Fruit fly (Drosophila melanogaster): ENCODE results near the gene CG10336.

Gene CG10336

DNA sequence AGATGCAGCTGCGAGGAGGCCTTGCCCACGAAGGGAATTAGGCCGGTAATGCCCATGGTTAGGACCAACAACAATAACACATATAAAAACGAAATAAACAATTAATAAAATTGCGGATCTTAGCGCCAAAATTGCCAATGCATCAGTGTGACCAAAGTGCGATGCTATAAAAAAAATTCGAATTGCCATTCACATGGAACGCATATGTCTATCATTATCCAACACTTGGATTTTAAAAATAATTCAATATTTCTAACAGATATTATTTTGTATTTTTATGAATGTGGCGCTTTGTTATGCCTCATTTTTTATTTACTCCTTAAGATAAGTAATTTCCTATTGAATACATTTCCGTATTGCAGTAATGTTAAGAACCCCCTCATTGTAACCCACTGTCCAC, 7.4 kb upstream of the CG10336 start, which contains the start of gene tos (continued):
- TF ChIP-seq Trl (optimal IDR thresholded peaks at IDR 0.05) (no peak), Trl (GFP tag; optimal IDR thresholded peaks at IDR 0.05) (no peak), CG16863 (GFP tag; optimal IDR thresholded peaks at IDR 0.05) (no peak), Ets97D (GFP tag; optimal IDR thresholded peaks at IDR 0.05) (peak; percentile 55), pzg (GFP tag; optimal IDR thresholded peaks at IDR 0.05) (peak; percentile 78), org-1 (GFP tag; optimal IDR thresholded peaks at IDR 0.05) (no peak), Opbp (GFP tag; IDR thresholded peaks at IDR 0.05; ENCODE audit: partially characterized antibody) (no peak), CG10979 (tag; optimal IDR thresholded peaks at IDR 0.05) (no peak), H15 (GFP tag; IDR thresholded peaks at IDR 0.05) (no peak), Ets65A (GFP tag) (no peak), lola (GFP tag; optimal IDR thresholded peaks at IDR 0.05) (no peak), E2f2 (GFP tag; IDR thresholded peaks at IDR 0.05) (peak; percentile 93), CG17829 (tag; optimal IDR thresholded peaks at IDR 0.05) (no peak), en (GFP tag; optimal IDR thresholded peaks at IDR 0.05) (no peak), vvl (GFP tag; IDR thresholded peaks at IDR 0.05) (no peak), run (tag; optimal IDR thresholded peaks at IDR 0.05) (no peak), CG18262 (tag; optimal IDR thresholded peaks at IDR 0.05) (no peak), CG10462 (GFP tag; optimal IDR thresholded peaks at IDR 0.05) (no peak), MESR4 (GFP tag; optimal IDR thresholded peaks at IDR 0.05) (peak; percentile 21), esg (GFP tag; conservative IDR thresholded peaks at IDR 0.05) (no peak), CG34224 (GFP tag; IDR thresholded peaks at IDR 0.05; ENCODE audit: partially characterized antibody) (no peak), Ssrp (tag; optimal IDR thresholded peaks at IDR 0.05) (no peak), CG15696 (tag; optimal IDR thresholded peaks at IDR 0.05) (no peak), CG14014 (GFP tag; IDR thresholded peaks at IDR 0.05) (no peak), Xrp1 (GFP tag; IDR thresholded peaks at IDR 0.05) (no peak), CG13624 (GFP tag; optimal IDR thresholded peaks at IDR 0.05) (no peak), CG31365 (tag; optimal IDR thresholded peaks at IDR 0.05) (no peak), Gsc (GFP tag; IDR thresholded peaks at IDR 0.05) (no peak), HLH4C (GFP tag; IDR thresholded peaks at IDR 0.05; ENCODE audit: partially characterized antibody) (no peak), stc (GFP tag; IDR thresholded peaks at IDR 0.05) (no peak), Med (GFP tag) (peak; percentile 55), slp2 (GFP tag; optimal IDR thresholded peaks at IDR 0.05) (no peak), Atf-2 (GFP tag; optimal IDR thresholded peaks at IDR 0.05) (no peak), CG6689 (GFP tag; IDR thresholded peaks at IDR 0.05) (no peak), CG14667 (GFP tag; IDR thresholded peaks at IDR 0.05) (no peak), ac (GFP tag; optimal IDR thresholded peaks at IDR 0.05) (no peak), CG17568 (GFP tag; optimal IDR thresholded peaks at IDR 0.05) (no peak), sob (GFP tag; IDR thresholded peaks at IDR 0.05) (peak; percentile 42), Lhr (GFP tag; optimal IDR thresholded peaks at IDR 0.05) (peak; percentile 44), shn (GFP tag; optimal IDR thresholded peaks at IDR 0.05) (no peak), CG4820 (GFP tag; optimal IDR thresholded peaks at IDR 0.05) (no peak), CrebB (tag; optimal IDR thresholded peaks at IDR 0.05) (no peak), CG3281 (GFP tag; optimal IDR thresholded peaks at IDR 0.05) (no peak), CG3163 (GFP tag; optimal IDR thresholded peaks at IDR 0.05) (no peak), CG9437 (GFP tag; optimal IDR thresholded peaks at IDR 0.05) (no peak), CG7372 (GFP tag; IDR thresholded peaks at IDR 0.05) (no peak), caup (GFP tag; optimal IDR thresholded peaks at IDR 0.05; ENCODE audit: severe bottlenecking) (no peak), HHEX (GFP tag; optimal IDR thresholded peaks at IDR 0.05) (no peak), CG13287 (GFP tag; IDR thresholded peaks at IDR 0.05; ENCODE audit: partially characterized antibody) (peak; percentile 52), CG7786 (GFP tag; optimal IDR thresholded peaks at IDR 0.05) (no peak), ash1 (GFP tag; optimal IDR thresholded peaks at IDR 0.05) (no peak), cad (GFP tag; optimal IDR thresholded peaks at IDR 0.05) (no peak), CG17328 (GFP tag; IDR thresholded peaks at IDR 0.05) (no peak)
